Fruit fly (Drosophila melanogaster) whole organism: ENCODE measurements around the gene alpha-Man-Ic.

Experiments
- Dll ChIP-seq: fragments of >200 bp; optimal IDR thresholded peaks from 2 replicates; lab custom pipeline; 2017
- EcR ChIP-seq, 2 experiments: fragments of >200 bp; optimal IDR thresholded peaks; 2 replicates each; lab custom pipeline; 2017; ENCODE audit warnings: missing biosample characterization in 2 of 2, missing genetic modification characterization in 2 of 2, missing genetic modification reagents in 2 of 2
- pan ChIP-seq: fragments of >200 bp; optimal IDR thresholded peaks from 2 replicates; lab custom pipeline; 2017
- usp ChIP-seq: fragments of >200 bp; optimal IDR thresholded peaks from 2 replicates; lab custom pipeline; 2017; ENCODE audit warnings: missing biosample characterization, missing genetic modification characterization, mixed read lengths

DNA sequence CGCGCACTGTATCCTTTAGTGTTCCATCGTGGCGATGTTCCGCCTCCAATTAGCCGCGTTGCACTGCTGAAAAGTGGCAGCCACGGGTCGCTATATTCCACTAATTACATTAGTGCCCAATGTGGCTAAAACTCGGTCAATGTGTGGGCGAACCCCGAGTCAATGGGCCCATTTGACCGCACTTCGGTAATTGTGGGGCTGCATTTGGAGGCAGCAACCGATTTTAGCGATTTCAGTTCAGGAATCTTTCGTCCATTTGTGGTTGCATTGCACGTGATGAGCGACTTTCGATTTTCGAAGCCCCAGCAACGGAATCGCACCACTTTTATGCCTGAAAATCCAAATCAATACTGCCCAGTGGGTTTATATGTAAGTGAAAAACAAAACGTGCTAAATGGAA, 10.0 kb downstream of the alpha-Man-Ic start, which contains the start of gene trp:
- no peak for TF ChIP-seq Dll (lab: Kevin White, UChicago)
- no peak for TF ChIP-seq pan
- no peak for TF ChIP-seq usp (GFP tag; lab: Kevin White, UChicago)
- no peak for TF ChIP-seq EcR (GFP tag; optimal IDR thresholded peaks at IDR 0.05; lab: Kevin White, UChicago)
